Worm (Caenorhabditis elegans) whole organism, late embryonic: ENCODE measurements around the gene R13H4.2.

Experiments used
- ama-1 ChIP-seq: fragments of 150-350 bp; optimal IDR thresholded peaks from 2 replicates; lab custom pipeline; 2014
- ceh-14 ChIP-seq: sonication (generic microtip); optimal IDR thresholded peaks from 2 replicates; lab custom pipeline; 2016; ENCODE audit warnings: missing genotype, missing genetic modification characterization, missing compliant biosample characterization
- fkh-10 ChIP-seq: fragments of 150-350 bp; optimal IDR thresholded peaks from 2 replicates; lab custom pipeline; 2014; ENCODE audit warnings: missing biosample characterization, missing genetic modification reagents, missing genetic modification characterization
- hlh-6 ChIP-seq: sonication (generic microtip); optimal IDR thresholded peaks from 2 replicates; lab custom pipeline; 2016; ENCODE audit warnings: missing genotype, missing genetic modification characterization, missing compliant biosample characterization
- npax-4 ChIP-seq: sonication (generic microtip); optimal IDR thresholded peaks from 2 replicates; lab custom pipeline; 2016; ENCODE audit warnings: missing genetic modification characterization, missing compliant biosample characterization
- odd-2 ChIP-seq: sonication (generic microtip); optimal IDR thresholded peaks from 2 replicates; lab custom pipeline; 2017; ENCODE audit warnings: antibody characterized with exemption, mild to moderate bottlenecking, missing genetic modification characterization, missing compliant biosample characterization
- pat-9 ChIP-seq: fragments of 200-800 bp; sonication (Bioruptor generic); optimal IDR thresholded peaks from 2 replicates; lab custom pipeline; 2018; ENCODE audit warnings: mild to moderate bottlenecking, missing genetic modification characterization, moderate library complexity, missing compliant biosample characterization
- pqm-1 ChIP-seq: sonication (generic microtip); optimal IDR thresholded peaks from 2 replicates; lab custom pipeline; 2016; ENCODE audit warnings: missing genetic modification characterization, missing compliant biosample characterization
- pros-1 ChIP-seq: fragments of 150-350 bp; optimal IDR thresholded peaks from 2 replicates; lab custom pipeline; 2014; ENCODE audit warnings: missing biosample characterization, missing genetic modification reagents, missing genetic modification characterization
- ref-2 ChIP-seq: sonication (generic microtip); optimal IDR thresholded peaks from 2 replicates; lab custom pipeline; 2016; ENCODE audit warnings: missing genetic modification characterization, missing compliant biosample characterization
- rnt-1 ChIP-seq: sonication (generic microtip); optimal IDR thresholded peaks from 2 replicates; lab custom pipeline; 2016; ENCODE audit warnings: missing genetic modification characterization, missing compliant biosample characterization
- ttx-3 ChIP-seq: sonication (generic microtip); optimal IDR thresholded peaks from 2 replicates; lab custom pipeline; 2016; ENCODE audit warnings: missing genetic modification reagents, missing genetic modification characterization, missing compliant biosample characterization
- unc-86 ChIP-seq: sonication (generic microtip); optimal IDR thresholded peaks from 2 replicates; lab custom pipeline; 2016; ENCODE audit warnings: missing genetic modification characterization, missing compliant biosample characterization

ce11 chrV:11787258-11787657 is 48.9 kb upstream of the R13H4.2 start, which contains the start of gene F55A11.7:
- TF ChIP-seq ama-1 (lab: Kevin White, UChicago) (no peak), pqm-1 (no peak), ttx-3 (tag; lab: Kevin White, UChicago) (no peak), hlh-6 (tag; lab: Kevin White, UChicago) (no peak), pros-1 (tag; lab: Kevin White, UChicago) (no peak), unc-86 (tag; lab: Kevin White, UChicago) (no peak), odd-2 (tag; lab: Kevin White, UChicago) (no peak), ref-2 (tag; lab: Kevin White, UChicago) (no peak), npax-4 (no peak), ceh-14 (tag; lab: Kevin White, UChicago) (no peak), rnt-1 (tag; lab: Kevin White, UChicago) (no peak), fkh-10 (GFP tag; lab: Kevin White, UChicago) (no peak), pat-9 (tag; lab: Kevin White, UChicago) (no peak)
